Fruit fly (Drosophila melanogaster) whole organism, embryonic: Measurements from ENCODE around the gene CG12279.
A peak's percentile ranks its signal among the peaks of the same experiment; 100 is the strongest.

Experiments used
- CG10274 ChIP-seq: fragments of 200-800 bp; sonication (Bioruptor generic); optimal IDR thresholded peaks from 3 replicates; lab custom pipeline; 2017; ENCODE audit warnings: missing biosample characterization, mild to moderate bottlenecking, missing genetic modification characterization
- CG10654 ChIP-seq: fragments of 200-800 bp; sonication (Bioruptor generic); optimal IDR thresholded peaks from 2 replicates; lab custom pipeline; 2016; ENCODE audit warnings: missing biosample characterization, missing genetic modification characterization
- CG12219 ChIP-seq: fragments of 200-800 bp; sonication (Bioruptor generic); optimal IDR thresholded peaks from 3 replicates; lab custom pipeline; 2018; ENCODE audit warnings: missing biosample characterization, mild to moderate bottlenecking, missing genetic modification characterization
- CG13624 ChIP-seq: fragments of 200-800 bp; sonication (Bioruptor generic); optimal IDR thresholded peaks from 2 replicates; lab custom pipeline; 2016; ENCODE audit warnings: missing biosample characterization, missing genetic modification characterization
- CG15514 ChIP-seq: fragments of 200-800 bp; sonication (Bioruptor generic); optimal IDR thresholded peaks from 3 replicates; lab custom pipeline; 2017; ENCODE audit warnings: missing biosample characterization, missing genetic modification characterization, mild to moderate bottlenecking, moderate library complexity, missing genetic modification reagents
- CG18764 ChIP-seq: fragments of 200-800 bp; sonication (Bioruptor generic); optimal IDR thresholded peaks from 3 replicates; lab custom pipeline; 2016; ENCODE audit warnings: missing biosample characterization, missing genetic modification characterization
- CG30431 ChIP-seq: fragments of 200-800 bp; sonication (Bioruptor generic); optimal IDR thresholded peaks from 2 replicates; lab custom pipeline; 2017; ENCODE audit warnings: missing biosample characterization, missing genetic modification characterization
- CG31365 ChIP-seq: fragments of 200-800 bp; sonication (Bioruptor generic); optimal IDR thresholded peaks from 2 replicates; lab custom pipeline; 2018; ENCODE audit warnings: missing biosample characterization, mild to moderate bottlenecking, missing genetic modification characterization
- CG32532 ChIP-seq: fragments of 200-800 bp; sonication (Bioruptor generic); IDR thresholded peaks from 2 replicates; pipeline ENCODE4 v1.3.6; 2022; ENCODE audit warnings: missing biosample characterization, missing genetic modification characterization
- CG3407 ChIP-seq: fragments of 200-800 bp; sonication (Bioruptor generic); optimal IDR thresholded peaks from 2 replicates; lab custom pipeline; 2018; ENCODE audit warnings: missing biosample characterization, mild to moderate bottlenecking, missing genetic modification characterization
- CG42726 ChIP-seq: fragments of 200-800 bp; sonication (Bioruptor generic); IDR thresholded peaks from 2 replicates; pipeline ENCODE4 v1.3.6; 2022; ENCODE audit warnings: missing biosample characterization, missing genetic modification characterization; ENCODE audit not compliant: partially characterized antibody
- CG6765 ChIP-seq: fragments of 200-800 bp; sonication (Bioruptor generic); optimal IDR thresholded peaks from 3 replicates; lab custom pipeline; 2017; ENCODE audit warnings: missing biosample characterization, mild to moderate bottlenecking, missing genetic modification characterization
- CG7556 ChIP-seq: fragments of 200-800 bp; sonication (Bioruptor generic); optimal IDR thresholded peaks from 2 replicates; lab custom pipeline; 2017; ENCODE audit warnings: missing biosample characterization, mild to moderate bottlenecking, missing genetic modification characterization
- CG7839 ChIP-seq: fragments of 200-800 bp; sonication (Bioruptor generic); optimal IDR thresholded peaks from 3 replicates; lab custom pipeline; 2018; ENCODE audit warnings: missing biosample characterization, mild to moderate bottlenecking, missing genetic modification characterization, moderate library complexity
- CG8944 ChIP-seq: fragments of 200-800 bp; sonication (Bioruptor generic); optimal IDR thresholded peaks from 3 replicates; lab custom pipeline; 2016; ENCODE audit warnings: missing biosample characterization, missing genetic modification characterization
- Chrac-16 ChIP-seq: fragments of 200-800 bp; sonication (Bioruptor generic); optimal IDR thresholded peaks from 3 replicates; lab custom pipeline; 2016; ENCODE audit warnings: missing biosample characterization, missing genetic modification characterization
- Dad ChIP-seq: fragments of 200-800 bp; sonication (Bioruptor generic); optimal IDR thresholded peaks from 3 replicates; lab custom pipeline; 2016; ENCODE audit warnings: missing biosample characterization, missing genetic modification characterization
- Dek ChIP-seq: fragments of 200-800 bp; sonication (Bioruptor generic); optimal IDR thresholded peaks from 3 replicates; lab custom pipeline; 2019; ENCODE audit warnings: missing biosample characterization, mild to moderate bottlenecking, missing genetic modification characterization, moderate library complexity
- Eip74EF ChIP-seq, 2 experiments: fragments of 200-800 bp in 1 of 2; fragments of >200 bp in 1 of 2; sonication (Bioruptor generic) in 1 of 2; optimal IDR thresholded peaks; 2 replicates each; lab custom pipeline; 2017 to 2019; ENCODE audit warnings: missing biosample characterization in 2 of 2, missing genetic modification characterization in 2 of 2, mild to moderate bottlenecking in 1 of 2, moderate library complexity in 1 of 2
- Ets65A ChIP-seq: fragments of 200-800 bp; sonication (Bioruptor generic); peaks from one replicate; lab custom pipeline; 2016; ENCODE audit warnings: missing biosample characterization, missing genetic modification characterization
- HHEX ChIP-seq: fragments of 200-800 bp; sonication (Bioruptor generic); optimal IDR thresholded peaks from 3 replicates; lab custom pipeline; 2017; ENCODE audit warnings: missing biosample characterization, mild to moderate bottlenecking, missing genetic modification characterization, missing genetic modification reagents
- HmgD ChIP-seq: fragments of 200-800 bp; sonication (Bioruptor generic); optimal IDR thresholded peaks from 3 replicates; lab custom pipeline; 2016; ENCODE audit warnings: missing biosample characterization, missing genetic modification characterization
- Lpt ChIP-seq: fragments of >200 bp; optimal IDR thresholded peaks from 2 replicates; lab custom pipeline; 2018; ENCODE audit warnings: missing biosample characterization, missing genetic modification characterization
- Neu2 ChIP-seq: fragments of 200-800 bp; sonication (Bioruptor generic); optimal IDR thresholded peaks from 3 replicates; lab custom pipeline; 2016; ENCODE audit warnings: missing biosample characterization, missing genetic modification characterization, borderline replicate concordance
- Sin3A ChIP-seq: fragments of >200 bp; optimal IDR thresholded peaks from 2 replicates; lab custom pipeline; 2018
- Sry-δ ChIP-seq: fragments of 200-800 bp; sonication (Bioruptor generic); optimal IDR thresholded peaks from 2 replicates; lab custom pipeline; 2016; ENCODE audit warnings: missing biosample characterization, missing genetic modification characterization
- Stat92E ChIP-seq, 3 experiments: fragments of >200 bp in 2 of 3; fragments of 200-800 bp in 1 of 3; sonication (Bioruptor generic) in 1 of 3; optimal IDR thresholded peaks; 2 replicates each; lab custom pipeline; 2017 to 2019; ENCODE audit warnings: missing biosample characterization in 3 of 3, missing genetic modification characterization in 3 of 3, mild to moderate bottlenecking in 1 of 3, moderate library complexity in 1 of 3
- Usf ChIP-seq: fragments of 200-800 bp; sonication (Bioruptor generic); optimal IDR thresholded peaks from 2 replicates; lab custom pipeline; 2017; ENCODE audit warnings: missing genotype, missing biosample characterization, missing genetic modification characterization
- ara ChIP-seq: fragments of 200-800 bp; sonication (Bioruptor generic); IDR thresholded peaks from 2 replicates; pipeline ENCODE4 v1.3.6; 2022; ENCODE audit warnings: missing biosample characterization, missing genetic modification characterization
- az2 ChIP-seq: fragments of 200-800 bp; sonication (Bioruptor generic); optimal IDR thresholded peaks from 3 replicates; lab custom pipeline; 2016; ENCODE audit warnings: missing biosample characterization, missing genetic modification characterization
- cas ChIP-seq: fragments of 200-800 bp; sonication (Bioruptor generic); IDR thresholded peaks from 2 replicates; pipeline ENCODE4 v1.3.6; 2022; ENCODE audit warnings: missing biosample characterization, missing genetic modification characterization
- crp ChIP-seq, 2 experiments: fragments of 200-800 bp; sonication (Bioruptor generic); optimal IDR thresholded peaks; 2 replicates in 1 of 2; 3 replicates in 1 of 2; lab custom pipeline; 2017; ENCODE audit warnings: missing biosample characterization in 2 of 2, missing genetic modification characterization in 2 of 2, mild to moderate bottlenecking in 1 of 2, moderate library complexity in 1 of 2
- eyg ChIP-seq: fragments of 200-800 bp; sonication (Bioruptor generic); optimal IDR thresholded peaks from 3 replicates; lab custom pipeline; 2016; ENCODE audit warnings: missing biosample characterization, missing genetic modification characterization
- fd102C ChIP-seq: fragments of 200-800 bp; sonication (Bioruptor generic); optimal IDR thresholded peaks from 2 replicates; lab custom pipeline; 2018; ENCODE audit warnings: missing biosample characterization, mild to moderate bottlenecking, missing genetic modification characterization, moderate library complexity
- ftz-f1 ChIP-seq: fragments of 200-800 bp; sonication (Bioruptor generic); optimal IDR thresholded peaks from 2 replicates; lab custom pipeline; 2016; ENCODE audit warnings: missing biosample characterization, missing genetic modification characterization
- gcm ChIP-seq: fragments of 200-800 bp; sonication (Bioruptor generic); optimal IDR thresholded peaks from 2 replicates; lab custom pipeline; 2019; ENCODE audit warnings: missing biosample characterization, mild to moderate bottlenecking, missing genetic modification characterization, moderate library complexity
- insv ChIP-seq, 2 experiments: fragments of 200-800 bp; sonication (Bioruptor generic); optimal IDR thresholded peaks; 3 replicates each; lab custom pipeline; 2016 to 2018; ENCODE audit warnings: missing biosample characterization in 2 of 2, missing genetic modification characterization in 2 of 2
- kay ChIP-seq: fragments of 200-800 bp; sonication (Bioruptor generic); optimal IDR thresholded peaks from 2 replicates; lab custom pipeline; 2016; ENCODE audit warnings: missing biosample characterization, missing genetic modification characterization
- lmd ChIP-seq: fragments of 200-800 bp; sonication (Bioruptor generic); IDR thresholded peaks from 2 replicates; pipeline ENCODE4 v1.3.6; 2022; ENCODE audit warnings: missing biosample characterization, missing genetic modification characterization
- maf-S ChIP-seq: fragments of 200-800 bp; sonication (Bioruptor generic); optimal IDR thresholded peaks from 2 replicates; lab custom pipeline; 2016; ENCODE audit warnings: missing biosample characterization, missing genetic modification characterization
- pita ChIP-seq: fragments of 200-800 bp; sonication (Bioruptor generic); optimal IDR thresholded peaks from 2 replicates; lab custom pipeline; 2017; ENCODE audit warnings: missing biosample characterization, mild to moderate bottlenecking, missing genetic modification characterization
- sisA ChIP-seq: fragments of 200-800 bp; sonication (Bioruptor generic); IDR thresholded peaks from 2 replicates; pipeline ENCODE4 v1.3.6; 2022; ENCODE audit warnings: missing biosample characterization, missing genetic modification characterization
- tll ChIP-seq, 2 experiments: fragments of 200-800 bp in 1 of 2; fragments of >200 bp in 1 of 2; sonication (Bioruptor generic) in 1 of 2; optimal IDR thresholded peaks; 2 replicates each; lab custom pipeline; 2017 to 2019; ENCODE audit warnings: missing biosample characterization in 2 of 2, missing genetic modification characterization in 2 of 2, mild to moderate bottlenecking in 1 of 2, moderate library complexity in 1 of 2
- trem ChIP-seq: fragments of 200-800 bp; optimal IDR thresholded peaks from 3 replicates; lab custom pipeline; 2019; ENCODE audit warnings: missing biosample characterization, mild to moderate bottlenecking, missing genetic modification characterization, moderate library complexity
- unpg ChIP-seq: fragments of 200-800 bp; sonication (Bioruptor generic); optimal IDR thresholded peaks from 3 replicates; lab custom pipeline; 2018; ENCODE audit warnings: missing biosample characterization, mild to moderate bottlenecking, missing genetic modification characterization, moderate library complexity
- wor ChIP-seq: fragments of 200-800 bp; sonication (Bioruptor generic); IDR thresholded peaks from 2 replicates; pipeline ENCODE4 v1.3.6; 2022; ENCODE audit warnings: missing biosample characterization, missing genetic modification characterization
- yki ChIP-seq: fragments of >200 bp; optimal IDR thresholded peaks from 3 replicates; lab custom pipeline; 2018
- z ChIP-seq: fragments of 200-800 bp; sonication (Bioruptor generic); IDR thresholded peaks from 3 replicates; pipeline ENCODE4 v1.3.6; 2022; ENCODE audit warnings: missing biosample characterization, missing genetic modification characterization
- zen ChIP-seq: fragments of 200-800 bp; sonication (Bioruptor generic); optimal IDR thresholded peaks from 3 replicates; lab custom pipeline; 2018; ENCODE audit warnings: missing biosample characterization, mild to moderate bottlenecking, missing genetic modification characterization, moderate library complexity
- zf30C ChIP-seq: fragments of 200-800 bp; sonication (Bioruptor generic); optimal IDR thresholded peaks from 3 replicates; lab custom pipeline; 2018; ENCODE audit warnings: missing biosample characterization, mild to moderate bottlenecking, missing genetic modification characterization

Gene CG12279

dm6 chr3R:12727944-12728649 lies 23.2 kb downstream of the CG12279 start (continued):
- TF ChIP-seq ftz-f1 (no peak), Sry-δ (GFP tag; lab: Kevin White, UChicago) (no peak), cas (GFP tag; lab: Robert Waterston, UW) (no peak), crp (GFP tag; optimal IDR thresholded peaks at IDR 0.05; lab: Kevin White, UChicago) (no peak), CG42726 (no peak), Usf (GFP tag; lab: Kevin White, UChicago) (no peak), zf30C (GFP tag; lab: Kevin White, UChicago) (no peak), HHEX (GFP tag; lab: Kevin White, UChicago) (no peak), Chrac-16 (GFP tag; lab: Kevin White, UChicago) (peak; percentile 16), maf-S (GFP tag; lab: Kevin White, UChicago) (no peak), Ets65A (GFP tag; lab: Kevin White, UChicago) (no peak), CG32532 (no peak; the same call in 1 of the 2 replicates), eyg (GFP tag; lab: Kevin White, UChicago) (no peak), CG18764 (GFP tag; lab: Kevin White, UChicago) (no peak), zen (tag; lab: Kevin White, UChicago) (no peak), CG6765 (GFP tag; lab: Kevin White, UChicago) (peak; percentile 2), Neu2 (GFP tag; lab: Kevin White, UChicago) (no peak), Sin3A (lab: Kevin White, UChicago) (no peak), trem (tag; lab: Kevin White, UChicago) (no peak), fd102C (GFP tag; lab: Kevin White, UChicago) (no peak), HmgD (GFP tag; lab: Kevin White, UChicago) (no peak), z (no peak), CG31365 (no peak), CG3407 (no peak), CG7556 (peak; percentile 49), CG8944 (GFP tag; lab: Kevin White, UChicago) (no peak), CG7839 (tag; lab: Kevin White, UChicago) (peak; percentile 47), CG10654 (GFP tag; lab: Kevin White, UChicago) (no peak), CG30431 (GFP tag; lab: Kevin White, UChicago) (no peak), tll (GFP tag; optimal IDR thresholded peaks at IDR 0.05; lab: Kevin White, UChicago) (no peak), gcm (GFP tag; lab: Kevin White, UChicago) (no peak), wor (GFP tag; lab: Robert Waterston, UW) (no peak), CG15514 (peak; percentile 33), Eip74EF (GFP tag; optimal IDR thresholded peaks at IDR 0.05; lab: Kevin White, UChicago) (no peak), Dad (GFP tag; lab: Kevin White, UChicago) (no peak), sisA (GFP tag; lab: Robert Waterston, UW) (peak; percentile 42; the same call in 1 of the 2 replicates), insv (GFP tag; optimal IDR thresholded peaks at IDR 0.05; lab: Kevin White, UChicago) (no peak), Stat92E (GFP tag; optimal IDR thresholded peaks at IDR 0.05; lab: Kevin White, UChicago) (no peak), Lpt (GFP tag; lab: Kevin White, UChicago) (no peak), unpg (GFP tag; lab: Kevin White, UChicago) (peak; percentile 32), ara (no peak), lmd (0 out of 2 replicates have a peak, but pooled peaks have one; percentile 32), kay (GFP tag; lab: Kevin White, UChicago) (no peak), az2 (GFP tag; lab: Kevin White, UChicago) (peak; percentile 8), yki (lab: Kevin White, UChicago) (no peak), CG12219 (GFP tag; lab: Kevin White, UChicago) (peak; percentile 12), pita (no peak), CG10274 (no peak), CG13624 (GFP tag; lab: Kevin White, UChicago) (no peak), Dek (tag; lab: Kevin White, UChicago) (no peak)
